Fruit fly (Drosophila melanogaster) whole organism, prepupa: ENCODE data around the gene CG44000.

Source experiments
- Blimp-1 ChIP-seq: fragments of 200-800 bp; sonication (Bioruptor generic); optimal IDR thresholded peaks from 3 replicates; lab custom pipeline; 2017; ENCODE audit warnings: missing biosample characterization, missing genetic modification characterization, mild to moderate bottlenecking, moderate library complexity, missing genetic modification reagents
- CG10631 ChIP-seq: fragments of 200-800 bp; sonication (Bioruptor generic); optimal IDR thresholded peaks from 2 replicates; lab custom pipeline; 2016; ENCODE audit warnings: missing biosample characterization, missing genetic modification characterization
- CG10669 ChIP-seq: fragments of 200-800 bp; sonication (Bioruptor generic); optimal IDR thresholded peaks from 3 replicates; lab custom pipeline; 2018; ENCODE audit warnings: missing biosample characterization, mild to moderate bottlenecking, missing genetic modification characterization, moderate library complexity
- CG11294 ChIP-seq: fragments of 200-800 bp; sonication (Bioruptor generic); IDR thresholded peaks from 2 replicates; pipeline ENCODE4 v1.3.6; 2022; ENCODE audit warnings: missing biosample characterization, missing genetic modification characterization
- CG11762 ChIP-seq: fragments of 200-800 bp; sonication (Bioruptor generic); optimal IDR thresholded peaks from 3 replicates; lab custom pipeline; 2016; ENCODE audit warnings: missing biosample characterization, missing genetic modification characterization; ENCODE audit not compliant: insufficient read depth
- CG11902 ChIP-seq: fragments of 200-800 bp; sonication (Bioruptor generic); optimal IDR thresholded peaks from 3 replicates; lab custom pipeline; 2016; ENCODE audit warnings: missing biosample characterization, missing genetic modification characterization
- CG15336 ChIP-seq: fragments of 200-800 bp; sonication (Bioruptor generic); IDR thresholded peaks from 2 replicates; pipeline ENCODE4 v1.3.6; 2022; ENCODE audit warnings: missing biosample characterization, missing genetic modification characterization
- CG16779 ChIP-seq: fragments of 200-800 bp; sonication (Bioruptor generic); optimal IDR thresholded peaks from 3 replicates; lab custom pipeline; 2017; ENCODE audit warnings: missing biosample characterization, mild to moderate bottlenecking, missing genetic modification characterization
- CG3032 ChIP-seq: fragments of 200-800 bp; optimal IDR thresholded peaks from 2 replicates; lab custom pipeline; 2019; ENCODE audit warnings: missing biosample characterization, mild to moderate bottlenecking, missing genetic modification characterization, moderate library complexity
- CG32006 ChIP-seq: fragments of 200-800 bp; sonication (Bioruptor generic); optimal IDR thresholded peaks from 3 replicates; lab custom pipeline; 2017; ENCODE audit warnings: missing biosample characterization, mild to moderate bottlenecking, missing genetic modification characterization
- CG3919 ChIP-seq: fragments of 200-800 bp; sonication (Bioruptor generic); optimal IDR thresholded peaks from 3 replicates; lab custom pipeline; 2016; ENCODE audit warnings: missing biosample characterization, missing genetic modification characterization
- CG6163 ChIP-seq: fragments of 200-800 bp; sonication (Bioruptor generic); IDR thresholded peaks from 3 replicates; pipeline ENCODE4 v1.3.6; 2022; ENCODE audit warnings: missing biosample characterization, missing genetic modification characterization
- CG6276 ChIP-seq: fragments of 200-800 bp; sonication (Bioruptor generic); optimal IDR thresholded peaks from 2 replicates; lab custom pipeline; 2017; ENCODE audit warnings: missing biosample characterization, mild to moderate bottlenecking, missing genetic modification characterization
- CG6808 ChIP-seq: fragments of 200-800 bp; sonication (Bioruptor generic); optimal IDR thresholded peaks from 3 replicates; lab custom pipeline; 2017; ENCODE audit warnings: missing biosample characterization, missing genetic modification characterization, mild to moderate bottlenecking, moderate library complexity, missing genetic modification reagents
- CG6854 ChIP-seq: fragments of 200-800 bp; sonication (Bioruptor generic); optimal IDR thresholded peaks from 2 replicates; lab custom pipeline; 2017; ENCODE audit warnings: missing biosample characterization, mild to moderate bottlenecking, missing genetic modification characterization
- CG8119 ChIP-seq: fragments of 200-800 bp; sonication (Bioruptor generic); IDR thresholded peaks from 3 replicates; pipeline ENCODE4 v1.3.6; 2022; ENCODE audit warnings: missing biosample characterization, missing genetic modification characterization
- CG8632 ChIP-seq: fragments of 200-800 bp; sonication (Bioruptor generic); optimal IDR thresholded peaks from 3 replicates; lab custom pipeline; 2016; ENCODE audit warnings: missing biosample characterization, missing genetic modification characterization
- Eip93F ChIP-seq: fragments of 200-800 bp; sonication (Bioruptor generic); optimal IDR thresholded peaks from 2 replicates; lab custom pipeline; 2016; ENCODE audit warnings: missing biosample characterization, mild to moderate bottlenecking, missing genetic modification characterization
- Hr4 ChIP-seq: fragments of 200-800 bp; sonication (Bioruptor generic); optimal IDR thresholded peaks from 3 replicates; lab custom pipeline; 2016; ENCODE audit warnings: missing biosample characterization, missing genetic modification characterization
- Met ChIP-seq: fragments of 200-800 bp; sonication (Bioruptor generic); optimal IDR thresholded peaks from 3 replicates; lab custom pipeline; 2016; ENCODE audit warnings: missing biosample characterization, missing genetic modification characterization
- OdsH ChIP-seq: fragments of 200-800 bp; sonication (Bioruptor generic); optimal IDR thresholded peaks from 3 replicates; lab custom pipeline; 2016; ENCODE audit warnings: missing biosample characterization, missing genetic modification characterization
- Smox ChIP-seq: fragments of 200-800 bp; sonication (Bioruptor generic); optimal IDR thresholded peaks from 3 replicates; lab custom pipeline; 2016; ENCODE audit warnings: missing biosample characterization, missing genetic modification characterization
- Sox15 ChIP-seq: fragments of 200-800 bp; sonication (Bioruptor generic); optimal IDR thresholded peaks from 3 replicates; lab custom pipeline; 2016; ENCODE audit warnings: missing biosample characterization, missing genetic modification characterization
- achi ChIP-seq: fragments of 200-800 bp; sonication (Bioruptor generic); optimal IDR thresholded peaks from 3 replicates; lab custom pipeline; 2016; ENCODE audit warnings: missing biosample characterization, missing genetic modification characterization
- cyc ChIP-seq: fragments of 200-800 bp; sonication (Bioruptor generic); optimal IDR thresholded peaks from 3 replicates; lab custom pipeline; 2016; ENCODE audit warnings: missing biosample characterization, missing genetic modification characterization
- dac ChIP-seq: fragments of 200-800 bp; sonication (Bioruptor generic); optimal IDR thresholded peaks from 2 replicates; lab custom pipeline; 2017; ENCODE audit warnings: missing biosample characterization, mild to moderate bottlenecking, missing genetic modification characterization
- eg ChIP-seq: fragments of 200-800 bp; sonication (Bioruptor generic); IDR thresholded peaks from 3 replicates; pipeline ENCODE4 v1.3.6; 2022; ENCODE audit warnings: missing biosample characterization, missing genetic modification characterization
- esn ChIP-seq: fragments of 200-800 bp; sonication (Bioruptor generic); optimal IDR thresholded peaks from 2 replicates; lab custom pipeline; 2016; ENCODE audit warnings: missing biosample characterization, mild to moderate bottlenecking, missing genetic modification characterization, moderate library complexity
- fd59A ChIP-seq: fragments of 200-800 bp; sonication (Bioruptor generic); optimal IDR thresholded peaks from 2 replicates; lab custom pipeline; 2017; ENCODE audit warnings: missing biosample characterization, mild to moderate bottlenecking, missing genetic modification characterization, missing genetic modification reagents
- fd85E ChIP-seq: fragments of 200-800 bp; sonication (Bioruptor generic); optimal IDR thresholded peaks from 3 replicates; lab custom pipeline; 2016; ENCODE audit warnings: missing biosample characterization, missing genetic modification characterization
- fkh ChIP-seq: fragments of 200-800 bp; sonication (Bioruptor generic); optimal IDR thresholded peaks from 3 replicates; lab custom pipeline; 2017; ENCODE audit warnings: missing biosample characterization, mild to moderate bottlenecking, missing genetic modification characterization, moderate library complexity
- net ChIP-seq: fragments of 200-800 bp; sonication (Bioruptor generic); optimal IDR thresholded peaks from 3 replicates; lab custom pipeline; 2016; ENCODE audit warnings: missing biosample characterization, missing genetic modification characterization
- pdm3 ChIP-seq: fragments of 200-800 bp; sonication (Bioruptor generic); optimal IDR thresholded peaks from 3 replicates; lab custom pipeline; 2016; ENCODE audit warnings: missing biosample characterization, missing genetic modification characterization
- spab ChIP-seq: fragments of 200-800 bp; sonication (Bioruptor generic); optimal IDR thresholded peaks from 2 replicates; lab custom pipeline; 2017; ENCODE audit warnings: missing biosample characterization, mild to moderate bottlenecking, missing genetic modification characterization, missing genetic modification reagents
- ss ChIP-seq, 2 experiments: fragments of 200-800 bp; sonication (Bioruptor generic); optimal IDR thresholded peaks; 2 replicates in 1 of 2; 3 replicates in 1 of 2; lab custom pipeline; 2017 to 2018; ENCODE audit warnings: mild to moderate bottlenecking in 2 of 2, missing biosample characterization in 2 of 2, missing genetic modification characterization in 2 of 2, moderate library complexity in 1 of 2
- svp ChIP-seq: fragments of 200-800 bp; sonication (Bioruptor generic); peaks from one replicate; lab custom pipeline; 2016; ENCODE audit warnings: missing biosample characterization, missing genetic modification characterization
- topi ChIP-seq: fragments of 200-800 bp; sonication (Bioruptor generic); optimal IDR thresholded peaks from 3 replicates; lab custom pipeline; 2016; ENCODE audit warnings: missing biosample characterization, missing genetic modification characterization
- vri ChIP-seq: fragments of 200-800 bp; sonication (Bioruptor generic); optimal IDR thresholded peaks from 3 replicates; lab custom pipeline; 2016; ENCODE audit warnings: missing biosample characterization, mild to moderate bottlenecking, missing genetic modification characterization

CG44000 gene

dm6 chr2L:5060952-5061478, 17.9 kb downstream of the CG44000 start (continued):
- TF ChIP-seq net = no peak
- no peak for TF ChIP-seq Sox15
- TF ChIP-seq CG10669 (GFP tag; lab: Kevin White, UChicago) = no peak
- no peak for TF ChIP-seq CG3919 (GFP tag; lab: Kevin White, UChicago)
- TF ChIP-seq pdm3 = no peak
- TF ChIP-seq CG16779 = no peak
- no peak for TF ChIP-seq CG3032 (tag; lab: Kevin White, UChicago)
- no peak for TF ChIP-seq fd85E
- peak; percentile 74 for TF ChIP-seq svp
- TF ChIP-seq CG15336 (GFP tag; lab: Robert Waterston, UW) = 0 out of 2 replicates have a peak, but pooled peaks have one; percentile 21
- peak; percentile 73 for TF ChIP-seq esn (GFP tag; lab: Kevin White, UChicago)
- no peak for TF ChIP-seq CG8632 (GFP tag; lab: Kevin White, UChicago)
- no peak for TF ChIP-seq CG10631
- no peak for TF ChIP-seq dac (GFP tag; lab: Kevin White, UChicago)
- TF ChIP-seq spab (GFP tag; lab: Kevin White, UChicago) = no peak
- no peak for TF ChIP-seq CG32006 (GFP tag; lab: Kevin White, UChicago)
- no peak for TF ChIP-seq CG6808 (GFP tag; lab: Kevin White, UChicago)
- TF ChIP-seq Eip93F (GFP tag; lab: Kevin White, UChicago) = no peak
- no peak for TF ChIP-seq OdsH (GFP tag; lab: Kevin White, UChicago)
- TF ChIP-seq, all 60 proteins: peak for 17

- no peak for TF ChIP-seq CG6163 (GFP tag; lab: Robert Waterston, UW)
- no peak for TF ChIP-seq Smox (GFP tag; lab: Kevin White, UChicago)
- TF ChIP-seq pdm3 = no peak
- TF ChIP-seq CG6808 (GFP tag; lab: Kevin White, UChicago) = no peak
- TF ChIP-seq ss (GFP tag; optimal IDR thresholded peaks at IDR 0.05; lab: Kevin White, UChicago) = no peak
- TF ChIP-seq CG10669 (GFP tag; lab: Kevin White, UChicago) = no peak
- no peak for TF ChIP-seq Sox15
- TF ChIP-seq dac (GFP tag; lab: Kevin White, UChicago) = no peak
Observed at dm6 chr2L:5062799-5063404, 19.8 kb downstream of the CG44000 start.

- TF ChIP-seq CG6854 (GFP tag; lab: Kevin White, UChicago) (peak; percentile 20), CG6276 (GFP tag; lab: Kevin White, UChicago) (peak; percentile 80), pdm3 (no peak)
Observed at dm6 chr2L:5063936-5064335, 20.9 kb downstream of the CG44000 start.

- peak; percentile 84 for TF ChIP-seq CG3919 (GFP tag; lab: Kevin White, UChicago)
- TF ChIP-seq topi (GFP tag; lab: Kevin White, UChicago) = peak; percentile 82
- TF ChIP-seq eg (GFP tag; lab: Robert Waterston, UW) = no peak; the same call in 2 of the 3 replicates
- peak; percentile 69 for TF ChIP-seq CG16779
- TF ChIP-seq fd59A = peak; percentile 33
- peak; percentile 71 for TF ChIP-seq fkh (GFP tag; lab: Kevin White, UChicago)
- peak; percentile 7; the same call in 1 of the 2 replicates for TF ChIP-seq CG11294 (GFP tag; lab: Robert Waterston, UW)
- TF ChIP-seq svp = no peak
- peak; percentile 62 for TF ChIP-seq CG3032 (tag; lab: Kevin White, UChicago)
- no peak for TF ChIP-seq Smox (GFP tag; lab: Kevin White, UChicago)
- TF ChIP-seq fd85E = peak; percentile 75
- peak; percentile 59 to 81 for TF ChIP-seq ss (GFP tag; optimal IDR thresholded peaks at IDR 0.05; lab: Kevin White, UChicago)
- peak; percentile 56 for TF ChIP-seq CG6808 (GFP tag; lab: Kevin White, UChicago)
- peak; percentile 54 for TF ChIP-seq Blimp-1
- no peak for TF ChIP-seq Hr4 (GFP tag; lab: Kevin White, UChicago)
- peak; percentile 40 for TF ChIP-seq OdsH (GFP tag; lab: Kevin White, UChicago)
- TF ChIP-seq vri (GFP tag; lab: Kevin White, UChicago) = peak; percentile 56
- peak; percentile 79 for TF ChIP-seq net
- TF ChIP-seq spab (GFP tag; lab: Kevin White, UChicago) = no peak
- TF ChIP-seq CG8119 = peak; percentile 16; the same call in 1 of the 3 replicates
- no peak for TF ChIP-seq CG15336 (GFP tag; lab: Robert Waterston, UW)
- no peak for TF ChIP-seq CG11902 (GFP tag; lab: Kevin White, UChicago)
- peak; percentile 53 for TF ChIP-seq achi
- peak; percentile 27 for TF ChIP-seq CG8632 (GFP tag; lab: Kevin White, UChicago)
- TF ChIP-seq CG11762 (GFP tag; lab: Kevin White, UChicago) = no peak
- TF ChIP-seq CG32006 (GFP tag; lab: Kevin White, UChicago) = no peak
- TF ChIP-seq cyc = peak; percentile 71
- no peak for TF ChIP-seq dac (GFP tag; lab: Kevin White, UChicago)
- TF ChIP-seq Sox15 = no peak
- peak; percentile 68 for TF ChIP-seq Met
- peak; percentile 99 for TF ChIP-seq CG10669 (GFP tag; lab: Kevin White, UChicago)
- TF ChIP-seq CG10631 = no peak
- peak; percentile 73 for TF ChIP-seq esn (GFP tag; lab: Kevin White, UChicago)
- peak; percentile 94 for TF ChIP-seq CG6854 (GFP tag; lab: Kevin White, UChicago)
Observed at dm6 chr2L:5070797-5071579, 27.9 kb downstream of the CG44000 start, which contains the start of gene RpL37A. Gene RpL37A, plus strand, starts transcription at chr2L:5070957.
